Worm (Caenorhabditis elegans): Measurements from ENCODE around the gene sru-12.

DNA sequence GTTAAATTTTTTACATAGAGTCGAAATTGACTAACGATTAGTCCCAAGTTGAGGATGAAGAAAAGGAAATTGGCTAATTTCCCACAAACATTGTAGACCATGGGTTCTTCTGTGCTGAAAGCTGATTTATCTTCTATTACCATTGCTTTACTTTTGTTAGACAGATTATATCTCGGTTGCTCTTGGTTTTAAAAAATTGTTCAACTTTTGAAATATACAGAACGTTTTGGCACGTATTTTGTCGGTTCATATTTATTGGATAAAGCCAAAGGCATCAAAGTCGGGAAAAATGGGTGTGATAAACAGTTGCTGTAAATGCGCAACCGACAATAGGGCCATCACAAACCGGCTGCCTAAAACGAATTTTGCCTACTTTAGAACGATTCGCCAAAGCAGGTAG, 8.6 kb downstream of the sru-12 start, which contains the start of gene tsp-5:
- no peak for TF ChIP-seq W03F9.2 (tag; optimal IDR thresholded peaks at IDR 0.05)
- no peak for TF ChIP-seq him-1 (tag; optimal IDR thresholded peaks at IDR 0.05)
- TF ChIP-seq dao-5 (tag; optimal IDR thresholded peaks at IDR 0.05): no peak

Measured in whole organism, L4/young adult.